Worm (Caenorhabditis elegans) whole organism, L1 larva: Measurements from ENCODE around the gene ZK632.9.

Source experiments
- Y116A8C.19 ChIP-seq: sonication (generic microtip); optimal IDR thresholded peaks from 2 replicates; lab custom pipeline; 2016; ENCODE audit warnings: missing compliant biosample characterization, missing genetic modification characterization, borderline replicate concordance
- blmp-1 ChIP-seq: fragments of 150-350 bp; optimal IDR thresholded peaks from 2 replicates; lab custom pipeline; 2014; ENCODE audit warnings: missing biosample characterization, missing genetic modification characterization
- ceh-82 ChIP-seq, 3 experiments: fragments of 150-350 bp in 1 of 3; sonication (generic microtip) in 2 of 3; optimal IDR thresholded peaks; 2 replicates each; lab custom pipeline; 2014 to 2017; ENCODE audit warnings: missing biosample characterization in 3 of 3, missing genetic modification characterization in 3 of 3
- efl-1 ChIP-seq, 4 experiments: fragments of 150-350 bp; optimal IDR thresholded peaks in 3 of 4; peaks in 1 of 4; 1 replicate in 1 of 4; 2 replicates in 3 of 4; lab custom pipeline; 2014; ENCODE audit warnings: missing biosample characterization in 2 of 4, missing genetic modification characterization in 2 of 4, missing genetic modification reagents in 2 of 4
- efl-3 ChIP-seq: fragments of 200-800 bp; sonication (Bioruptor generic); optimal IDR thresholded peaks from 2 replicates; lab custom pipeline; 2018; ENCODE audit warnings: mild to moderate bottlenecking, missing genetic modification characterization, missing compliant biosample characterization
- egl-13 ChIP-seq: sonication (generic microtip); optimal IDR thresholded peaks from 2 replicates; lab custom pipeline; 2016; ENCODE audit warnings: missing genotype, missing genetic modification reagents, missing genetic modification characterization, missing compliant biosample characterization
- egl-27 ChIP-seq, 2 experiments: fragments of 150-350 bp in 1 of 2; sonication (generic microtip); optimal IDR thresholded peaks; 3 replicates each; lab custom pipeline; 2017 to 2018; ENCODE audit warnings: missing biosample characterization in 2 of 2, missing genetic modification characterization in 2 of 2, missing genetic modification reagents in 2 of 2
- elt-2 ChIP-seq: sonication (generic microtip); optimal IDR thresholded peaks from 2 replicates; lab custom pipeline; 2016; ENCODE audit warnings: missing genetic modification characterization, mild to moderate bottlenecking, inconsistent platforms, missing compliant biosample characterization, missing genetic modification reagents
- elt-3 ChIP-seq, 6 experiments: fragments of 150-350 bp in 1 of 6; sonication (generic microtip); optimal IDR thresholded peaks; 2 replicates each; lab custom pipeline; 2017 to 2018; ENCODE audit warnings: missing biosample characterization in 6 of 6, missing genetic modification characterization in 6 of 6, inconsistent platforms in 1 of 6
- fkh-10 ChIP-seq: sonication (generic microtip); optimal IDR thresholded peaks from 2 replicates; lab custom pipeline; 2017; ENCODE audit warnings: missing biosample characterization, missing genetic modification reagents, missing genetic modification characterization
- hlh-4 ChIP-seq: sonication (generic microtip); optimal IDR thresholded peaks from 2 replicates; lab custom pipeline; 2016; ENCODE audit warnings: mild to moderate bottlenecking, missing genetic modification characterization, missing compliant biosample characterization
- lin-14 ChIP-seq: fragments of 200-800 bp; sonication (Bioruptor generic); optimal IDR thresholded peaks from 2 replicates; lab custom pipeline; 2018; ENCODE audit warnings: mild to moderate bottlenecking, missing genetic modification characterization, moderate library complexity, missing compliant biosample characterization
- lin-35 ChIP-seq, 2 experiments: fragments of 150-350 bp; optimal IDR thresholded peaks; 2 replicates each; lab custom pipeline; 2014; ENCODE audit warnings: missing biosample characterization in 2 of 2, missing genetic modification characterization in 2 of 2, missing genetic modification reagents in 2 of 2
- lir-3 ChIP-seq: sonication (generic microtip); optimal IDR thresholded peaks from 2 replicates; lab custom pipeline; 2016; ENCODE audit warnings: mild to moderate bottlenecking, missing genetic modification characterization, moderate library complexity, missing compliant biosample characterization; ENCODE audit not compliant: poor library complexity
- mdl-1 ChIP-seq, 2 experiments: fragments of 150-350 bp; optimal IDR thresholded peaks; 2 replicates each; lab custom pipeline; 2014 to 2017; ENCODE audit warnings: missing biosample characterization in 2 of 2, missing genetic modification characterization in 2 of 2, inconsistent platforms in 1 of 2
- mep-1 ChIP-seq: fragments of 150-350 bp; optimal IDR thresholded peaks from 2 replicates; lab custom pipeline; 2014; ENCODE audit warnings: missing biosample characterization, missing genetic modification characterization
- nhr-12 ChIP-seq: sonication (generic microtip); optimal IDR thresholded peaks from 2 replicates; lab custom pipeline; 2017; ENCODE audit warnings: missing biosample characterization, missing genetic modification characterization
- nhr-19 ChIP-seq: fragments of 200-800 bp; sonication (Bioruptor generic); conservative IDR thresholded peaks from 2 replicates; pipeline ENCODE4 v1.3.6; 2022; ENCODE audit warnings: missing genetic modification characterization, missing compliant biosample characterization
- nhr-20 ChIP-seq: sonication (generic microtip); optimal IDR thresholded peaks from 2 replicates; lab custom pipeline; 2016; ENCODE audit warnings: mild to moderate bottlenecking, missing genetic modification characterization, missing compliant biosample characterization
- nhr-28 ChIP-seq: fragments of 150-350 bp; optimal IDR thresholded peaks from 2 replicates; lab custom pipeline; 2014; ENCODE audit warnings: missing biosample characterization, missing genetic modification characterization
- nhr-47 ChIP-seq: sonication (generic microtip); optimal IDR thresholded peaks from 2 replicates; lab custom pipeline; 2016; ENCODE audit warnings: mild to moderate bottlenecking, missing genetic modification characterization, moderate library complexity, missing compliant biosample characterization
- nhr-71 ChIP-seq: sonication (generic microtip); optimal IDR thresholded peaks from 2 replicates; lab custom pipeline; 2016; ENCODE audit warnings: mild to moderate bottlenecking, missing genetic modification characterization, moderate library complexity, missing compliant biosample characterization
- nhr-76 ChIP-seq: sonication (generic microtip); optimal IDR thresholded peaks from 2 replicates; lab custom pipeline; 2017; ENCODE audit warnings: missing biosample characterization, missing genetic modification characterization
- nhr-85 ChIP-seq: sonication (generic microtip); peaks from one replicate; lab custom pipeline; 2016; ENCODE audit warnings: missing genetic modification characterization, inconsistent platforms, missing compliant biosample characterization
- nhr-90 ChIP-seq: sonication (generic microtip); optimal IDR thresholded peaks from 2 replicates; lab custom pipeline; 2016; ENCODE audit warnings: mild to moderate bottlenecking, missing genetic modification characterization, missing compliant biosample characterization; ENCODE audit not compliant: poor library complexity
- pag-3 ChIP-seq: sonication (generic microtip); optimal IDR thresholded peaks from 2 replicates; lab custom pipeline; 2017; ENCODE audit warnings: missing genetic modification characterization, mild to moderate bottlenecking, missing compliant biosample characterization, antibody characterized with exemption, borderline replicate concordance; ENCODE audit not compliant: insufficient read depth
- pqm-1 ChIP-seq: sonication (generic microtip); optimal IDR thresholded peaks from 3 replicates; lab custom pipeline; 2017; ENCODE audit warnings: missing biosample characterization, missing genetic modification characterization
- rnt-1 ChIP-seq: sonication (generic microtip); optimal IDR thresholded peaks from 2 replicates; lab custom pipeline; 2016; ENCODE audit warnings: mild to moderate bottlenecking, missing genetic modification characterization, moderate library complexity, missing compliant biosample characterization
- snu-23 ChIP-seq: sonication (generic microtip); optimal IDR thresholded peaks from 2 replicates; lab custom pipeline; 2016; ENCODE audit warnings: missing genetic modification characterization, missing compliant biosample characterization
- sptf-1 ChIP-seq: fragments of 150-350 bp; optimal IDR thresholded peaks from 2 replicates; lab custom pipeline; 2014; ENCODE audit warnings: missing biosample characterization, missing genetic modification characterization
- swsn-7 ChIP-seq: sonication (generic microtip); optimal IDR thresholded peaks from 2 replicates; lab custom pipeline; 2016; ENCODE audit warnings: missing genetic modification characterization, missing compliant biosample characterization
- tlp-1 ChIP-seq: fragments of 150-350 bp; optimal IDR thresholded peaks from 2 replicates; lab custom pipeline; 2014; ENCODE audit warnings: missing biosample characterization, missing genetic modification characterization
- unc-130 ChIP-seq: fragments of 150-350 bp; optimal IDR thresholded peaks from 2 replicates; lab custom pipeline; 2017; ENCODE audit warnings: missing biosample characterization, missing genetic modification characterization, inconsistent platforms
- unc-62 ChIP-seq: fragments of 150-350 bp; optimal IDR thresholded peaks from 2 replicates; lab custom pipeline; 2014; ENCODE audit warnings: missing biosample characterization, missing genetic modification reagents, missing genetic modification characterization
- ztf-11 ChIP-seq, 2 experiments: sonication (generic microtip); optimal IDR thresholded peaks; 2 replicates each; lab custom pipeline; 2016 to 2017; ENCODE audit warnings: missing genetic modification characterization in 2 of 2, missing biosample characterization in 1 of 2, missing compliant biosample characterization in 1 of 2

The ZK632.9 gene

ce11 chrIII:9853667-9854620 is 28.7 kb upstream of the ZK632.9 start:
- TF ChIP-seq efl-3 (GFP tag; lab: Kevin White, UChicago) (no peak), efl-1 (optimal IDR thresholded peaks at IDR 0.05; lab: Kevin White, UChicago) (no peak), efl-1 (GFP tag; optimal IDR thresholded peaks at IDR 0.05 in 1 of 2; lab: Kevin White, UChicago) (peak in 1 of 2 experiments; percentile 71)

ce11 chrIII:9851547-9851946 is 26.3 kb upstream of the ZK632.9 start, which contains the start of gene K11H3.3:
K11H3.3 (plus strand) TSS chrIII:9851854.
- TF ChIP-seq egl-13 = no peak
- TF ChIP-seq lin-14 (GFP tag; lab: Kevin White, UChicago) = peak; percentile 59
- TF ChIP-seq unc-62 (GFP tag; lab: Kevin White, UChicago) = no peak
- TF ChIP-seq ceh-82 (tag; optimal IDR thresholded peaks at IDR 0.05; lab: Kevin White, UChicago) = peak in 1 of 3 experiments; percentile 0
- TF ChIP-seq blmp-1 (tag; lab: Kevin White, UChicago) = no peak
- no peak for TF ChIP-seq nhr-12 (tag; lab: Kevin White, UChicago)
- TF ChIP-seq lin-35 (GFP tag; optimal IDR thresholded peaks at IDR 0.05; lab: Kevin White, UChicago) = no peak
- TF ChIP-seq Y116A8C.19 (tag; lab: Kevin White, UChicago) = no peak
- TF ChIP-seq hlh-4 (tag; lab: Kevin White, UChicago) = no peak
- TF ChIP-seq efl-1 (optimal IDR thresholded peaks at IDR 0.05; lab: Kevin White, UChicago) = no peak
- peak in 1 of 2 experiments; percentile 42 for TF ChIP-seq efl-1 (GFP tag; optimal IDR thresholded peaks at IDR 0.05 in 1 of 2; lab: Kevin White, UChicago)
- TF ChIP-seq nhr-85 (tag; lab: Kevin White, UChicago) = no peak
- no peak for TF ChIP-seq nhr-71
- no peak for TF ChIP-seq pag-3 (tag; lab: Kevin White, UChicago)
- TF ChIP-seq, all 84 proteins: peak for 3

- no peak for TF ChIP-seq lir-3
- TF ChIP-seq lin-35 (GFP tag; optimal IDR thresholded peaks at IDR 0.05; lab: Kevin White, UChicago) = peak in 1 of 2 experiments; percentile 8
- TF ChIP-seq nhr-90 (tag; lab: Kevin White, UChicago) = peak; percentile 0
- TF ChIP-seq mep-1 = peak; percentile 28
- peak; percentile 64 for TF ChIP-seq nhr-85 (tag; lab: Kevin White, UChicago)
- peak; percentile 5 for TF ChIP-seq snu-23
- TF ChIP-seq nhr-19 (GFP tag; lab: Robert Waterston, UW) = peak; percentile 10; the same call in 1 of the 2 replicates
- peak; percentile 31 for TF ChIP-seq lin-14 (GFP tag; lab: Kevin White, UChicago)
- no peak for TF ChIP-seq hlh-4 (tag; lab: Kevin White, UChicago)
- TF ChIP-seq nhr-71 = peak; percentile 7
Measured at ce11 chrIII:9850877-9851276, 25.6 kb upstream of the ZK632.9 start.

- peak; percentile 62 for TF ChIP-seq lin-14 (GFP tag; lab: Kevin White, UChicago)
- no peak for TF ChIP-seq mdl-1 (tag; optimal IDR thresholded peaks at IDR 0.05; lab: Kevin White, UChicago)
- TF ChIP-seq elt-3 (tag; optimal IDR thresholded peaks at IDR 0.05; lab: Kevin White, UChicago) = peak in 5 of 6 experiments; percentile 3 to 71 (median 57)
- TF ChIP-seq egl-27 (tag; optimal IDR thresholded peaks at IDR 0.05; lab: Kevin White, UChicago) = peak in 1 of 2 experiments; percentile 29
- TF ChIP-seq pag-3 (tag; lab: Kevin White, UChicago) = peak; percentile 29
- TF ChIP-seq ztf-11 (tag; optimal IDR thresholded peaks at IDR 0.05; lab: Kevin White, UChicago) = no peak
- TF ChIP-seq swsn-7 (tag; lab: Kevin White, UChicago) = no peak
- TF ChIP-seq blmp-1 (tag; lab: Kevin White, UChicago) = peak; percentile 58
- TF ChIP-seq lin-35 (GFP tag; optimal IDR thresholded peaks at IDR 0.05; lab: Kevin White, UChicago) = peak in 1 of 2 experiments; percentile 20
- peak; percentile 59 for TF ChIP-seq nhr-71
- TF ChIP-seq elt-2 (tag; lab: Kevin White, UChicago) = peak; percentile 1
- no peak for TF ChIP-seq nhr-28 (tag; lab: Kevin White, UChicago)
- TF ChIP-seq sptf-1 = no peak
- TF ChIP-seq egl-13 = no peak
- peak; percentile 57 for TF ChIP-seq nhr-85 (tag; lab: Kevin White, UChicago)
- peak; percentile 60 for TF ChIP-seq nhr-20
- TF ChIP-seq snu-23 = peak; percentile 22
- no peak for TF ChIP-seq fkh-10
- TF ChIP-seq unc-130 (tag; lab: Kevin White, UChicago) = no peak
- no peak for TF ChIP-seq rnt-1 (tag; lab: Kevin White, UChicago)
- no peak for TF ChIP-seq pqm-1 (tag; lab: Kevin White, UChicago)
- no peak for TF ChIP-seq nhr-76 (tag; lab: Kevin White, UChicago)
- TF ChIP-seq nhr-90 (tag; lab: Kevin White, UChicago) = peak; percentile 38
- no peak for TF ChIP-seq efl-3 (GFP tag; lab: Kevin White, UChicago)
- no peak for TF ChIP-seq tlp-1 (tag; lab: Kevin White, UChicago)
- peak; percentile 2 for TF ChIP-seq nhr-47 (tag; lab: Kevin White, UChicago)
Measured at ce11 chrIII:9849950-9850349, 24.7 kb upstream of the ZK632.9 start.
